Fruit fly (Drosophila melanogaster): ENCODE results near the gene CG14022.

dm6 chr2L:5302284-5302683 lies 26.4 kb downstream of the CG14022 start:
- TF ChIP-seq Blimp-1 (GFP tag; optimal IDR thresholded peaks at IDR 0.05): no peak
- TF ChIP-seq Lpt (GFP tag; optimal IDR thresholded peaks at IDR 0.05): no peak
- no peak for TF ChIP-seq Hr38 (GFP tag; optimal IDR thresholded peaks at IDR 0.05)
- TF ChIP-seq Sox102F (GFP tag; optimal IDR thresholded peaks at IDR 0.05): no peak
- TF ChIP-seq Sox15 (GFP tag; optimal IDR thresholded peaks at IDR 0.05): no peak
- peak; percentile 30 for TF ChIP-seq pdm3 (GFP tag; optimal IDR thresholded peaks at IDR 0.05)
- TF ChIP-seq dac (GFP tag; optimal IDR thresholded peaks at IDR 0.05): no peak
- no peak for TF ChIP-seq CG6276 (GFP tag; optimal IDR thresholded peaks at IDR 0.05)
- TF ChIP-seq CG8119 (GFP tag; IDR thresholded peaks at IDR 0.05): no peak
- TF ChIP-seq spab (GFP tag; optimal IDR thresholded peaks at IDR 0.05): no peak
- TF ChIP-seq Hr4 (GFP tag; optimal IDR thresholded peaks at IDR 0.05): peak; percentile 29
- TF ChIP-seq CG6163 (GFP tag; IDR thresholded peaks at IDR 0.05): no peak
